Worm (Caenorhabditis elegans): ENCODE results near the gene vab-9.

DNA sequence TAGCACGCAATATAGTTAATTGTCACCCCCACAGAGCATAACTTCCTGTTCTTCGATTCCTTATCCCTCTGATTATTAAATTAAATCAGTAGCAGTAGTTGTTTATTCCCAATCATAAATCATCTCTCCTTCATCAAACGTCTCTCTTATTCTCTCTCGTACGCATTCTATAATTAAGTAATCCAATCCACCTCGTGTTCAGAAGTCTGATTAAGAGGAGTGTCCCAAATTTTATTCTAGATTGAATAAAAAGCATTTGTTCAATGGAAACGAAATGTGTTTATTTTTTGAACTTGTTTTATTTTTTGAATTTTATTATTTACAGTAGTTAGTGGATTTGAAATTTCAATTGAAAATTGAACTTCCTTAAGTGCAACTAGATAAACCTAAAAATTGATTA is 26.2 kb downstream of the vab-9 start:
- no peak for TF ChIP-seq unc-62 (GFP tag; optimal IDR thresholded peaks at IDR 0.05)
- TF ChIP-seq zag-1 (tag; optimal IDR thresholded peaks at IDR 0.05), result no peak
- TF ChIP-seq nhr-77 (tag; optimal IDR thresholded peaks at IDR 0.05), result no peak
- TF ChIP-seq pha-4 (tag; optimal IDR thresholded peaks at IDR 0.05), result no peak
- TF ChIP-seq eor-1 (tag; optimal IDR thresholded peaks at IDR 0.05), result no peak
- TF ChIP-seq sea-2 (GFP tag; optimal IDR thresholded peaks at IDR 0.05), result no peak
- no peak for TF ChIP-seq nhr-11 (tag; optimal IDR thresholded peaks at IDR 0.05)
- TF ChIP-seq lin-15B (tag; optimal IDR thresholded peaks at IDR 0.05), result no peak
- TF ChIP-seq nhr-237 (tag; optimal IDR thresholded peaks at IDR 0.05), result no peak
- no peak for TF ChIP-seq jun-1 (tag; optimal IDR thresholded peaks at IDR 0.05)
- TF ChIP-seq ztf-11 (tag; optimal IDR thresholded peaks at IDR 0.05), result no peak
